Fruit fly (Drosophila melanogaster) whole organism, embryonic: ENCODE data around the gene CG7231.

Source experiments
- Ada2b ChIP-seq: fragments of 200-800 bp; sonication (Bioruptor generic); IDR thresholded peaks from 2 replicates; pipeline ENCODE4 v1.3.6; 2022; ENCODE audit warnings: missing biosample characterization, missing genetic modification characterization
- C15 ChIP-seq: fragments of 200-800 bp; sonication (Bioruptor generic); IDR thresholded peaks from 3 replicates; pipeline ENCODE4 v1.3.6; 2022; ENCODE audit warnings: missing biosample characterization, missing genetic modification characterization
- CG10321 ChIP-seq: fragments of 200-800 bp; sonication (Bioruptor generic); IDR thresholded peaks from 2 replicates; pipeline ENCODE4 v1.3.6; 2022; ENCODE audit warnings: missing biosample characterization, missing genetic modification characterization
- CG10654 ChIP-seq: fragments of 200-800 bp; sonication (Bioruptor generic); optimal IDR thresholded peaks from 2 replicates; lab custom pipeline; 2016; ENCODE audit warnings: missing biosample characterization, missing genetic modification characterization
- CG11093 ChIP-seq: fragments of 200-800 bp; sonication (Bioruptor generic); IDR thresholded peaks from 3 replicates; pipeline ENCODE4 v1.3.6; 2022; ENCODE audit warnings: missing biosample characterization, missing genetic modification characterization
- CG11504 ChIP-seq: fragments of 200-800 bp; sonication (Bioruptor generic); optimal IDR thresholded peaks from 3 replicates; lab custom pipeline; 2019; ENCODE audit warnings: missing biosample characterization, mild to moderate bottlenecking, missing genetic modification characterization, moderate library complexity
- CG12155 ChIP-seq: fragments of 200-800 bp; sonication (Bioruptor generic); optimal IDR thresholded peaks from 3 replicates; lab custom pipeline; 2016; ENCODE audit warnings: missing biosample characterization, missing genetic modification characterization
- CG12659 ChIP-seq: fragments of 200-800 bp; sonication (Bioruptor generic); optimal IDR thresholded peaks from 3 replicates; lab custom pipeline; 2017; ENCODE audit warnings: mild to moderate bottlenecking, missing biosample characterization, missing genetic modification reagents, missing genetic modification characterization
- CG14667 ChIP-seq: fragments of 200-800 bp; sonication (Bioruptor generic); IDR thresholded peaks from 2 replicates; pipeline ENCODE4 v1.3.6; 2022; ENCODE audit warnings: missing biosample characterization, missing genetic modification characterization
- CG14710 ChIP-seq: fragments of 200-800 bp; sonication (Bioruptor generic); optimal IDR thresholded peaks from 3 replicates; lab custom pipeline; 2019; ENCODE audit warnings: missing biosample characterization, mild to moderate bottlenecking, missing genetic modification characterization, moderate library complexity
- CG16813 ChIP-seq: fragments of 200-800 bp; sonication (Bioruptor generic); IDR thresholded peaks from 3 replicates; pipeline ENCODE4 v1.3.6; 2022; ENCODE audit warnings: missing biosample characterization, missing genetic modification characterization; ENCODE audit not compliant: partially characterized antibody
- CG17568 ChIP-seq: fragments of 200-800 bp; sonication (Bioruptor generic); optimal IDR thresholded peaks from 2 replicates; lab custom pipeline; 2018; ENCODE audit warnings: missing biosample characterization, mild to moderate bottlenecking, missing genetic modification characterization, moderate library complexity
- CG17912 ChIP-seq: fragments of 200-800 bp; sonication (Bioruptor generic); optimal IDR thresholded peaks from 2 replicates; lab custom pipeline; 2018; ENCODE audit warnings: missing biosample characterization, mild to moderate bottlenecking, missing genetic modification characterization
- CG18262 ChIP-seq: fragments of 200-800 bp; optimal IDR thresholded peaks from 3 replicates; lab custom pipeline; 2019; ENCODE audit warnings: missing biosample characterization, mild to moderate bottlenecking, missing genetic modification characterization, moderate library complexity
- CG2120 ChIP-seq: fragments of 200-800 bp; sonication (Bioruptor generic); optimal IDR thresholded peaks from 3 replicates; lab custom pipeline; 2016; ENCODE audit warnings: missing biosample characterization, missing genetic modification characterization
- CG2199 ChIP-seq: fragments of 200-800 bp; sonication (Bioruptor generic); IDR thresholded peaks from 3 replicates; pipeline ENCODE4 v1.3.6; 2022; ENCODE audit warnings: missing biosample characterization, missing genetic modification characterization
- CG31388 ChIP-seq: fragments of 200-800 bp; sonication (Bioruptor generic); optimal IDR thresholded peaks from 2 replicates; lab custom pipeline; 2016; ENCODE audit warnings: missing biosample characterization, missing genetic modification characterization
- CG34422 ChIP-seq: fragments of 200-800 bp; sonication (Bioruptor generic); IDR thresholded peaks from 3 replicates; pipeline ENCODE4 v1.3.6; 2022; ENCODE audit warnings: missing biosample characterization, missing genetic modification characterization
- CG3995 ChIP-seq: fragments of 200-800 bp; sonication (Bioruptor generic); optimal IDR thresholded peaks from 3 replicates; lab custom pipeline; 2016; ENCODE audit warnings: missing biosample characterization, missing genetic modification characterization
- CG4360 ChIP-seq: fragments of 200-800 bp; sonication (Bioruptor generic); IDR thresholded peaks from 2 replicates; pipeline ENCODE4 v1.3.6; 2022; ENCODE audit warnings: missing biosample characterization, missing genetic modification characterization
- CG6272 ChIP-seq: fragments of 200-800 bp; sonication (Bioruptor generic); IDR thresholded peaks from 2 replicates; pipeline ENCODE4 v1.3.6; 2022; ENCODE audit warnings: missing biosample characterization, missing genetic modification characterization
- CG7372 ChIP-seq: fragments of 200-800 bp; sonication (Bioruptor generic); IDR thresholded peaks from 2 replicates; pipeline ENCODE4 v1.3.6; 2022; ENCODE audit warnings: missing biosample characterization, missing genetic modification characterization
- CG8388 ChIP-seq: fragments of 200-800 bp; sonication (Bioruptor generic); optimal IDR thresholded peaks from 2 replicates; lab custom pipeline; 2019; ENCODE audit warnings: missing biosample characterization, mild to moderate bottlenecking, missing genetic modification characterization, moderate library complexity
- CkIIα-i1 ChIP-seq: fragments of 200-800 bp; sonication (Bioruptor generic); IDR thresholded peaks from 2 replicates; pipeline ENCODE4 v1.3.6; 2022; ENCODE audit warnings: missing biosample characterization, missing genetic modification characterization
- Doc3 ChIP-seq: fragments of 200-800 bp; sonication (Bioruptor generic); IDR thresholded peaks from 3 replicates; pipeline ENCODE4 v1.3.6; 2022; ENCODE audit warnings: missing biosample characterization, missing genetic modification characterization; ENCODE audit not compliant: partially characterized antibody
- Fer2 ChIP-seq: fragments of 200-800 bp; sonication (Bioruptor generic); optimal IDR thresholded peaks from 2 replicates; lab custom pipeline; 2018; ENCODE audit warnings: missing biosample characterization, mild to moderate bottlenecking, missing genetic modification characterization, moderate library complexity
- HHEX ChIP-seq: fragments of 200-800 bp; sonication (Bioruptor generic); optimal IDR thresholded peaks from 3 replicates; lab custom pipeline; 2017; ENCODE audit warnings: missing biosample characterization, mild to moderate bottlenecking, missing genetic modification characterization, missing genetic modification reagents
- HmgD ChIP-seq: fragments of 200-800 bp; sonication (Bioruptor generic); optimal IDR thresholded peaks from 3 replicates; lab custom pipeline; 2016; ENCODE audit warnings: missing biosample characterization, missing genetic modification characterization
- NC2α ChIP-seq: fragments of 200-800 bp; sonication (Bioruptor generic); optimal IDR thresholded peaks from 2 replicates; lab custom pipeline; 2016; ENCODE audit warnings: missing biosample characterization, missing genetic modification characterization
- NK7.1 ChIP-seq: fragments of 200-800 bp; sonication (Bioruptor generic); optimal IDR thresholded peaks from 3 replicates; lab custom pipeline; 2016; ENCODE audit warnings: missing biosample characterization, missing genetic modification characterization
- Neu2 ChIP-seq: fragments of 200-800 bp; sonication (Bioruptor generic); optimal IDR thresholded peaks from 3 replicates; lab custom pipeline; 2016; ENCODE audit warnings: missing biosample characterization, missing genetic modification characterization, borderline replicate concordance
- Nf-YC ChIP-seq: fragments of 200-800 bp; optimal IDR thresholded peaks from 3 replicates; lab custom pipeline; 2019; ENCODE audit warnings: missing biosample characterization, mild to moderate bottlenecking, missing genetic modification characterization, moderate library complexity
- Opbp ChIP-seq: fragments of 200-800 bp; sonication (Bioruptor generic); IDR thresholded peaks from 3 replicates; pipeline ENCODE4 v1.3.6; 2022; ENCODE audit warnings: missing biosample characterization, missing genetic modification characterization; ENCODE audit not compliant: partially characterized antibody
- Side ChIP-seq: fragments of 200-800 bp; sonication (Bioruptor generic); optimal IDR thresholded peaks from 2 replicates; lab custom pipeline; 2016; ENCODE audit warnings: missing biosample characterization, missing genetic modification characterization
- Six4 ChIP-seq: fragments of 200-800 bp; sonication (Bioruptor generic); optimal IDR thresholded peaks from 2 replicates; lab custom pipeline; 2016; ENCODE audit warnings: missing biosample characterization, missing genetic modification characterization
- Sox102F ChIP-seq: fragments of 200-800 bp; sonication (Bioruptor generic); optimal IDR thresholded peaks from 2 replicates; lab custom pipeline; 2018; ENCODE audit warnings: missing biosample characterization, mild to moderate bottlenecking, missing genetic modification characterization, moderate library complexity
- ab ChIP-seq: fragments of 200-800 bp; sonication (Bioruptor generic); optimal IDR thresholded peaks from 2 replicates; lab custom pipeline; 2016; ENCODE audit warnings: missing biosample characterization, missing genetic modification characterization
- al ChIP-seq: fragments of 200-800 bp; sonication (Bioruptor generic); IDR thresholded peaks from 2 replicates; pipeline ENCODE4 v1.3.6; 2022; ENCODE audit warnings: missing biosample characterization, missing genetic modification characterization
- ap ChIP-seq: fragments of 200-800 bp; sonication (Bioruptor generic); IDR thresholded peaks from 2 replicates; pipeline ENCODE4 v1.3.6; 2022; ENCODE audit warnings: missing biosample characterization, missing genetic modification characterization
- caup ChIP-seq: fragments of 200-800 bp; sonication (Bioruptor generic); optimal IDR thresholded peaks from 3 replicates; lab custom pipeline; 2017; ENCODE audit warnings: missing biosample characterization, mild to moderate bottlenecking, missing genetic modification characterization, moderate library complexity; ENCODE audit not compliant: severe bottlenecking
- chinmo ChIP-seq: fragments of 200-800 bp; sonication (Bioruptor generic); IDR thresholded peaks from 4 replicates; pipeline ENCODE4 v1.3.6; 2022; ENCODE audit warnings: missing biosample characterization, missing genetic modification characterization; ENCODE audit not compliant: partially characterized antibody
- corto ChIP-seq: fragments of 200-800 bp; sonication (Bioruptor generic); optimal IDR thresholded peaks from 2 replicates; lab custom pipeline; 2016; ENCODE audit warnings: missing biosample characterization, mild to moderate bottlenecking, missing genetic modification characterization, moderate library complexity
- dan ChIP-seq: fragments of 200-800 bp; sonication (Bioruptor generic); IDR thresholded peaks from 2 replicates; pipeline ENCODE4 v1.3.6; 2022; ENCODE audit warnings: missing biosample characterization, missing genetic modification characterization
- ken ChIP-seq: fragments of 200-800 bp; sonication (Bioruptor generic); IDR thresholded peaks from 3 replicates; pipeline ENCODE4 v1.3.6; 2022; ENCODE audit warnings: missing biosample characterization, missing genetic modification characterization
- odd ChIP-seq: fragments of 200-800 bp; sonication (Bioruptor generic); optimal IDR thresholded peaks from 2 replicates; lab custom pipeline; 2017; ENCODE audit warnings: missing biosample characterization, mild to moderate bottlenecking, missing genetic modification characterization
- phol ChIP-seq: fragments of 200-800 bp; sonication (Bioruptor generic); optimal IDR thresholded peaks from 3 replicates; lab custom pipeline; 2018; ENCODE audit warnings: missing biosample characterization, mild to moderate bottlenecking, missing genetic modification characterization, moderate library complexity
- slp2 ChIP-seq: fragments of 200-800 bp; sonication (Bioruptor generic); optimal IDR thresholded peaks from 2 replicates; lab custom pipeline; 2016; ENCODE audit warnings: missing biosample characterization, missing genetic modification characterization
- sqz ChIP-seq: fragments of 200-800 bp; sonication (Bioruptor generic); optimal IDR thresholded peaks from 3 replicates; lab custom pipeline; 2018; ENCODE audit warnings: missing biosample characterization, mild to moderate bottlenecking, missing genetic modification characterization

CG7231 gene

dm6 chr2L:8010602-8011455, 27.1 kb downstream of the CG7231 start, which contains the start of the genes Glyat and Tg (continued):
- TF ChIP-seq HHEX (GFP tag; lab: Kevin White, UChicago) = peak; percentile 1
- 0 out of 4 replicates have a peak, but pooled peaks have one; percentile 24 for TF ChIP-seq chinmo
- no peak for TF ChIP-seq Ada2b
- TF ChIP-seq CG4360 (GFP tag; lab: Robert Waterston, UW) = no peak
- TF ChIP-seq caup (GFP tag; lab: Kevin White, UChicago) = no peak
- no peak for TF ChIP-seq CG14667
- TF ChIP-seq ab (GFP tag; lab: Kevin White, UChicago) = no peak
- TF ChIP-seq ken (GFP tag; lab: Robert Waterston, UW) = 0 out of 3 replicates have a peak, but pooled peaks have one; percentile 42
- 0 out of 3 replicates have a peak, but pooled peaks have one; percentile 25 for TF ChIP-seq Opbp
- TF ChIP-seq CG14710 (tag; lab: Kevin White, UChicago) = no peak
- peak; percentile 52 for TF ChIP-seq al (GFP tag; lab: Robert Waterston, UW)
- TF ChIP-seq CG2120 = peak; percentile 45
- TF ChIP-seq NC2α = no peak
- TF ChIP-seq Neu2 = no peak
- no peak for TF ChIP-seq NK7.1 (GFP tag; lab: Kevin White, UChicago)
- no peak for TF ChIP-seq Side
- TF ChIP-seq C15 = no peak
- no peak for TF ChIP-seq slp2 (GFP tag; lab: Kevin White, UChicago)
- peak; percentile 27; the same call in 1 of the 2 replicates for TF ChIP-seq CG7372
- 0 out of 3 replicates have a peak, but pooled peaks have one; percentile 33 for TF ChIP-seq CG34422
- TF ChIP-seq Sox102F (GFP tag; lab: Kevin White, UChicago) = no peak
- peak; percentile 36 for TF ChIP-seq CG12659
- no peak for TF ChIP-seq CG11093 (GFP tag; lab: Robert Waterston, UW)
- TF ChIP-seq CG31388 (GFP tag; lab: Kevin White, UChicago) = no peak
- peak; percentile 19 for TF ChIP-seq Fer2
- TF ChIP-seq phol (tag; lab: Kevin White, UChicago) = peak; percentile 15
- no peak for TF ChIP-seq CG10654 (GFP tag; lab: Kevin White, UChicago)
- TF ChIP-seq CG10321 (GFP tag; lab: Robert Waterston, UW) = 0 out of 2 replicates have a peak, but pooled peaks have one; percentile 8
- no peak for TF ChIP-seq sqz (GFP tag; lab: Kevin White, UChicago)
- no peak for TF ChIP-seq odd
- TF ChIP-seq CkIIα-i1 = no peak
- peak; percentile 16 for TF ChIP-seq Nf-YC
- peak; percentile 51 for TF ChIP-seq CG11504 (tag; lab: Kevin White, UChicago)
- TF ChIP-seq HmgD (GFP tag; lab: Kevin White, UChicago) = no peak
- TF ChIP-seq corto (GFP tag; lab: Kevin White, UChicago) = no peak
- TF ChIP-seq CG12155 (GFP tag; lab: Kevin White, UChicago) = no peak
- no peak for TF ChIP-seq CG8388 (GFP tag; lab: Kevin White, UChicago)
- TF ChIP-seq CG17568 = peak; percentile 23
- peak; percentile 47; the same call in 2 of the 3 replicates for TF ChIP-seq Doc3
- TF ChIP-seq CG6272 (GFP tag; lab: Robert Waterston, UW) = no peak
- TF ChIP-seq dan = no peak
- TF ChIP-seq ap (GFP tag; lab: Robert Waterston, UW) = no peak
- peak; percentile 50; the same call in 2 of the 3 replicates for TF ChIP-seq CG16813
- TF ChIP-seq Six4 (GFP tag; lab: Kevin White, UChicago) = no peak
- no peak for TF ChIP-seq CG3995 (GFP tag; lab: Kevin White, UChicago)
- TF ChIP-seq CG17912 = no peak
- TF ChIP-seq CG2199 (GFP tag; lab: Robert Waterston, UW) = no peak
- TF ChIP-seq CG18262 (tag; lab: Kevin White, UChicago) = peak; percentile 7
